Fruit fly (Drosophila melanogaster): ENCODE measurements around the gene Rab23.

- no peak for TF ChIP-seq CG8478 (optimal IDR thresholded peaks at IDR 0.05)
- no peak for TF ChIP-seq psq (optimal IDR thresholded peaks at IDR 0.05)
- TF ChIP-seq EcR (GFP tag; optimal IDR thresholded peaks at IDR 0.05), result no peak
- TF ChIP-seq pan (optimal IDR thresholded peaks at IDR 0.05), result no peak
- TF ChIP-seq usp (GFP tag; optimal IDR thresholded peaks at IDR 0.05), result no peak
- TF ChIP-seq Dll (optimal IDR thresholded peaks at IDR 0.05), result no peak
These were observed 41.8 kb downstream of the Rab23 start for dm6 chr3R:5643421-5643820.

Data from whole organism.